Fruit fly (Drosophila melanogaster): ENCODE measurements around the gene Pgam5.

Pgam5 gene

dm6 chrX:1830396-1831218 lies 42.8 kb downstream of the Pgam5 start (continued):
- TF ChIP-seq wdn (GFP tag; IDR thresholded peaks at IDR 0.05) (peak; percentile 96), CG4360 (GFP tag; IDR thresholded peaks at IDR 0.05) (peak; percentile 77), ind (GFP tag; optimal IDR thresholded peaks at IDR 0.05) (peak; percentile 93), ase (GFP tag; IDR thresholded peaks at IDR 0.05) (peak; percentile 97), bab2 (GFP tag; optimal IDR thresholded peaks at IDR 0.05) (peak; percentile 94), Dip3 (GFP tag; optimal IDR thresholded peaks at IDR 0.05) (peak; percentile 94), Tbp (GFP tag; optimal IDR thresholded peaks at IDR 0.05) (no peak), sc (optimal IDR thresholded peaks at IDR 0.05) (no peak), sc (GFP tag; optimal IDR thresholded peaks at IDR 0.05) (peak; percentile 89), btn (GFP tag; optimal IDR thresholded peaks at IDR 0.05) (peak; percentile 75), CG10543 (GFP tag; optimal IDR thresholded peaks at IDR 0.05) (peak; percentile 95), CG2129 (GFP tag; IDR thresholded peaks at IDR 0.05; ENCODE audit: partially characterized antibody) (no peak), CrebB (tag; optimal IDR thresholded peaks at IDR 0.05) (peak; percentile 96), CG1603 (tag; optimal IDR thresholded peaks at IDR 0.05) (peak; percentile 97), Atf-2 (GFP tag; optimal IDR thresholded peaks at IDR 0.05) (peak; percentile 93), ranshi (GFP tag; IDR thresholded peaks at IDR 0.05) (peak; percentile 98), CG7745 (tag; optimal IDR thresholded peaks at IDR 0.05) (no peak), kni (GFP tag; optimal IDR thresholded peaks at IDR 0.05) (peak; percentile 82), Oli (tag; optimal IDR thresholded peaks at IDR 0.05) (peak; percentile 97), Doc2 (GFP tag; IDR thresholded peaks at IDR 0.05) (peak; percentile 74), eyg (GFP tag; optimal IDR thresholded peaks at IDR 0.05) (peak; percentile 93), Myb (GFP tag; optimal IDR thresholded peaks at IDR 0.05) (peak; percentile 85), B-H1 (GFP tag; IDR thresholded peaks at IDR 0.05) (peak; percentile 96), CG14965 (GFP tag; optimal IDR thresholded peaks at IDR 0.05; ENCODE audit: borderline replicate concordance) (peak; percentile 64), CG12659 (GFP tag; optimal IDR thresholded peaks at IDR 0.05) (peak; percentile 97), BtbVII (GFP tag; optimal IDR thresholded peaks at IDR 0.05) (peak; percentile 94), CG11696 (GFP tag; IDR thresholded peaks at IDR 0.05) (peak; percentile 93), Ada2b (GFP tag; IDR thresholded peaks at IDR 0.05) (peak; percentile 97), CG12769 (tag; optimal IDR thresholded peaks at IDR 0.05) (peak; percentile 99), corto (GFP tag; optimal IDR thresholded peaks at IDR 0.05) (peak; percentile 94), en (GFP tag; optimal IDR thresholded peaks at IDR 0.05) (peak; percentile 90), CG7372 (GFP tag; IDR thresholded peaks at IDR 0.05) (peak; percentile 95), CG13123 (GFP tag; optimal IDR thresholded peaks at IDR 0.05) (peak; percentile 90), CG30403 (GFP tag; optimal IDR thresholded peaks at IDR 0.05) (peak; percentile 97), al (GFP tag; IDR thresholded peaks at IDR 0.05) (peak; percentile 95), Sox102F (GFP tag; optimal IDR thresholded peaks at IDR 0.05) (peak; percentile 97), CG9727 (GFP tag; optimal IDR thresholded peaks at IDR 0.05) (peak; percentile 94), CG15479 (GFP tag; optimal IDR thresholded peaks at IDR 0.05) (no peak), CG18619 (GFP tag; optimal IDR thresholded peaks at IDR 0.05) (peak; percentile 94), CG32767 (GFP tag; IDR thresholded peaks at IDR 0.05) (peak; percentile 95), CG17912 (GFP tag; optimal IDR thresholded peaks at IDR 0.05) (peak; percentile 61), CG10431 (GFP tag; optimal IDR thresholded peaks at IDR 0.05) (peak; percentile 67), Dp (GFP tag; optimal IDR thresholded peaks at IDR 0.05) (peak; percentile 16), ro (GFP tag; IDR thresholded peaks at IDR 0.05) (peak; percentile 92), CG6791 (GFP tag; IDR thresholded peaks at IDR 0.05; ENCODE audit: partially characterized antibody) (no peak), shn (GFP tag; optimal IDR thresholded peaks at IDR 0.05) (peak; percentile 92), CG2120 (GFP tag; optimal IDR thresholded peaks at IDR 0.05) (peak; percentile 98), CG31441 (GFP tag; IDR thresholded peaks at IDR 0.05) (peak; percentile 97), CG3281 (GFP tag; optimal IDR thresholded peaks at IDR 0.05) (peak; percentile 96)

All from whole organism, embryonic.